Worm (Caenorhabditis elegans) whole organism, late embryonic: ENCODE results near the gene C16C8.12.

Source experiments
- K09A11.1 ChIP-seq: sonication (generic microtip); optimal IDR thresholded peaks from 2 replicates; lab custom pipeline; 2017; ENCODE audit warnings: antibody characterized with exemption, mild to moderate bottlenecking, missing genetic modification characterization, missing compliant biosample characterization; ENCODE audit not compliant: insufficient read depth
- ama-1 ChIP-seq: fragments of 150-350 bp; optimal IDR thresholded peaks from 2 replicates; lab custom pipeline; 2014
- ceh-19 ChIP-seq: fragments of 200-800 bp; sonication (Bioruptor generic); optimal IDR thresholded peaks from 2 replicates; lab custom pipeline; 2018; ENCODE audit warnings: mild to moderate bottlenecking, missing genetic modification characterization, missing compliant biosample characterization
- ceh-2 ChIP-seq: sonication (generic microtip); optimal IDR thresholded peaks from 2 replicates; lab custom pipeline; 2016; ENCODE audit warnings: missing genotype, missing genetic modification characterization, missing compliant biosample characterization
- ceh-24 ChIP-seq: sonication (generic microtip); optimal IDR thresholded peaks from 2 replicates; lab custom pipeline; 2016; ENCODE audit warnings: mild to moderate bottlenecking, missing genetic modification characterization, missing compliant biosample characterization
- ceh-30 ChIP-seq: fragments of 150-350 bp; optimal IDR thresholded peaks from 2 replicates; lab custom pipeline; 2014; ENCODE audit warnings: missing biosample characterization, missing genetic modification characterization
- ceh-31 ChIP-seq: sonication (generic microtip); optimal IDR thresholded peaks from 2 replicates; lab custom pipeline; 2016; ENCODE audit warnings: missing genetic modification characterization, missing compliant biosample characterization
- ceh-34 ChIP-seq: sonication (generic microtip); optimal IDR thresholded peaks from 2 replicates; lab custom pipeline; 2016; ENCODE audit warnings: mild to moderate bottlenecking, missing genetic modification characterization, missing compliant biosample characterization
- ceh-48 ChIP-seq: sonication (generic microtip); optimal IDR thresholded peaks from 2 replicates; lab custom pipeline; 2016; ENCODE audit warnings: missing genetic modification characterization, inconsistent platforms, missing compliant biosample characterization
- ceh-9 ChIP-seq: sonication (generic microtip); optimal IDR thresholded peaks from 2 replicates; lab custom pipeline; 2016; ENCODE audit warnings: mild to moderate bottlenecking, missing genetic modification characterization, inconsistent platforms, missing compliant biosample characterization
- dmd-4 ChIP-seq: sonication (generic microtip); optimal IDR thresholded peaks from 2 replicates; lab custom pipeline; 2016; ENCODE audit warnings: borderline replicate concordance, missing genetic modification characterization, missing compliant biosample characterization
- ets-4 ChIP-seq: sonication (generic microtip); optimal IDR thresholded peaks from 2 replicates; lab custom pipeline; 2016; ENCODE audit warnings: missing genetic modification characterization, missing compliant biosample characterization
- eyg-1 ChIP-seq: sonication (generic microtip); optimal IDR thresholded peaks from 2 replicates; lab custom pipeline; 2016; ENCODE audit warnings: missing genotype, missing genetic modification characterization, missing compliant biosample characterization
- fax-1 ChIP-seq: sonication (generic microtip); optimal IDR thresholded peaks from 2 replicates; lab custom pipeline; 2016; ENCODE audit warnings: missing genotype, missing genetic modification characterization, missing compliant biosample characterization
- fkh-6 ChIP-seq: sonication (generic microtip); optimal IDR thresholded peaks from 2 replicates; lab custom pipeline; 2016; ENCODE audit warnings: missing genetic modification characterization, missing compliant biosample characterization
- gmeb-2 ChIP-seq: sonication (generic microtip); optimal IDR thresholded peaks from 2 replicates; lab custom pipeline; 2016; ENCODE audit warnings: missing genetic modification characterization, inconsistent platforms, missing compliant biosample characterization
- hlh-15 ChIP-seq: sonication (generic microtip); optimal IDR thresholded peaks from 2 replicates; lab custom pipeline; 2016; ENCODE audit warnings: missing genetic modification characterization, missing compliant biosample characterization
- hlh-30 ChIP-seq: sonication (generic microtip); optimal IDR thresholded peaks from 2 replicates; lab custom pipeline; 2017; ENCODE audit warnings: antibody characterized with exemption, missing genetic modification characterization, missing compliant biosample characterization; ENCODE audit not compliant: insufficient read depth
- hlh-6 ChIP-seq: sonication (generic microtip); optimal IDR thresholded peaks from 2 replicates; lab custom pipeline; 2016; ENCODE audit warnings: missing genotype, missing genetic modification characterization, missing compliant biosample characterization
- hlh-8 ChIP-seq: sonication (generic microtip); optimal IDR thresholded peaks from 2 replicates; lab custom pipeline; 2016; ENCODE audit warnings: missing genotype, missing genetic modification characterization, missing compliant biosample characterization
- lim-6 ChIP-seq: sonication (generic microtip); optimal IDR thresholded peaks from 2 replicates; lab custom pipeline; 2016; ENCODE audit warnings: missing genetic modification characterization, missing compliant biosample characterization
- lin-11 ChIP-seq: fragments of 200-800 bp; sonication (Bioruptor generic); optimal IDR thresholded peaks from 2 replicates; lab custom pipeline; 2018; ENCODE audit warnings: mild to moderate bottlenecking, missing genetic modification characterization, missing compliant biosample characterization
- madf-2 ChIP-seq: sonication (generic microtip); optimal IDR thresholded peaks from 2 replicates; lab custom pipeline; 2017; ENCODE audit warnings: missing genetic modification characterization, missing compliant biosample characterization
- nfya-1 ChIP-seq: sonication (generic microtip); optimal IDR thresholded peaks from 2 replicates; lab custom pipeline; 2017; ENCODE audit warnings: missing genetic modification characterization, mild to moderate bottlenecking, missing compliant biosample characterization, antibody characterized with exemption, moderate library complexity
- npax-4 ChIP-seq: sonication (generic microtip); optimal IDR thresholded peaks from 2 replicates; lab custom pipeline; 2016; ENCODE audit warnings: missing genetic modification characterization, missing compliant biosample characterization
- odd-2 ChIP-seq: sonication (generic microtip); optimal IDR thresholded peaks from 2 replicates; lab custom pipeline; 2017; ENCODE audit warnings: antibody characterized with exemption, mild to moderate bottlenecking, missing genetic modification characterization, missing compliant biosample characterization
- pag-3 ChIP-seq: sonication (generic microtip); optimal IDR thresholded peaks from 2 replicates; lab custom pipeline; 2016; ENCODE audit warnings: missing compliant biosample characterization, missing genetic modification characterization, borderline replicate concordance
- pat-9 ChIP-seq: fragments of 200-800 bp; sonication (Bioruptor generic); optimal IDR thresholded peaks from 2 replicates; lab custom pipeline; 2018; ENCODE audit warnings: mild to moderate bottlenecking, missing genetic modification characterization, moderate library complexity, missing compliant biosample characterization
- ref-2 ChIP-seq: sonication (generic microtip); optimal IDR thresholded peaks from 2 replicates; lab custom pipeline; 2016; ENCODE audit warnings: missing genetic modification characterization, missing compliant biosample characterization
- sdc-2 ChIP-seq: sonication (generic microtip); optimal IDR thresholded peaks from 2 replicates; lab custom pipeline; 2016; ENCODE audit warnings: missing genotype, missing genetic modification characterization, missing compliant biosample characterization
- sox-4 ChIP-seq: sonication (generic microtip); optimal IDR thresholded peaks from 2 replicates; lab custom pipeline; 2017; ENCODE audit warnings: mild to moderate bottlenecking, missing genetic modification characterization, inconsistent platforms, missing compliant biosample characterization
- tbx-2 ChIP-seq: sonication (generic microtip); optimal IDR thresholded peaks from 2 replicates; lab custom pipeline; 2016; ENCODE audit warnings: missing genetic modification characterization, missing compliant biosample characterization
- ttx-3 ChIP-seq: sonication (generic microtip); optimal IDR thresholded peaks from 2 replicates; lab custom pipeline; 2016; ENCODE audit warnings: missing genetic modification reagents, missing genetic modification characterization, missing compliant biosample characterization
- unc-3 ChIP-seq, 2 experiments: fragments of 200-800 bp in 1 of 2; sonication (Bioruptor generic) in 1 of 2; sonication (generic microtip) in 1 of 2; conservative IDR thresholded peaks in 1 of 2; optimal IDR thresholded peaks in 1 of 2; 2 replicates each; pipeline versions ENCODE4 v1.3.6 to Lab custom; 2016 to 2022; ENCODE audit warnings: missing compliant biosample characterization in 2 of 2, missing genetic modification characterization in 2 of 2, missing genetic modification reagents in 1 of 2
- unc-42 ChIP-seq: sonication (generic microtip); optimal IDR thresholded peaks from 2 replicates; lab custom pipeline; 2016; ENCODE audit warnings: missing genotype, missing genetic modification characterization, missing compliant biosample characterization
- unc-55 ChIP-seq: sonication (generic microtip); optimal IDR thresholded peaks from 2 replicates; lab custom pipeline; 2017; ENCODE audit warnings: missing biosample characterization, missing genetic modification reagents, missing genetic modification characterization
- ztf-16 ChIP-seq: sonication (generic microtip); optimal IDR thresholded peaks from 2 replicates; lab custom pipeline; 2017; ENCODE audit warnings: missing genetic modification characterization, missing compliant biosample characterization

Gene C16C8.12

ce11 chrII:3416528-3416927, 36.0 kb upstream of the C16C8.12 start, which contains the start of gene nep-6:
nep-6 (plus strand) TSS chrII:3416828.
- TF ChIP-seq nfya-1 (tag; lab: Kevin White, UChicago) (no peak), ref-2 (tag; lab: Kevin White, UChicago) (no peak), dmd-4 (tag; lab: Kevin White, UChicago) (no peak), ceh-19 (no peak), tbx-2 (no peak), lim-6 (tag; lab: Kevin White, UChicago) (no peak), unc-55 (GFP tag; lab: Kevin White, UChicago) (no peak)
- TF ChIP-seq, all 69 proteins: peak for 0

ce11 chrII:3422938-3423337, 29.6 kb upstream of the C16C8.12 start:
- TF ChIP-seq eyg-1 (tag; lab: Kevin White, UChicago): no peak
- no peak for TF ChIP-seq fkh-6
- TF ChIP-seq hlh-8: no peak
- no peak for TF ChIP-seq hlh-15 (tag; lab: Kevin White, UChicago)
- TF ChIP-seq nfya-1 (tag; lab: Kevin White, UChicago): no peak

ce11 chrII:3425433-3425832, 27.1 kb upstream of the C16C8.12 start, which contains the start of gene nep-11:
nep-11 (minus strand) TSS chrII:3425533.
- TF ChIP-seq gmeb-2 (no peak), ztf-16 (tag; lab: Kevin White, UChicago) (no peak), ama-1 (lab: Kevin White, UChicago) (no peak), ceh-9 (tag; lab: Kevin White, UChicago) (no peak), fax-1 (tag; lab: Kevin White, UChicago) (no peak), ceh-34 (tag; lab: Kevin White, UChicago) (no peak), odd-2 (tag; lab: Kevin White, UChicago) (no peak), npax-4 (tag; lab: Kevin White, UChicago) (no peak), ceh-2 (tag; lab: Kevin White, UChicago) (no peak)

- TF ChIP-seq ceh-30 (tag; lab: Kevin White, UChicago) (no peak), ets-4 (no peak), hlh-30 (peak; percentile 28), unc-55 (GFP tag; lab: Kevin White, UChicago) (no peak), pag-3 (no peak), fkh-6 (no peak), madf-2 (tag; lab: Kevin White, UChicago) (no peak), nfya-1 (tag; lab: Kevin White, UChicago) (peak; percentile 8), ceh-48 (tag; lab: Kevin White, UChicago) (peak; percentile 85), ceh-31 (no peak), unc-42 (no peak), lin-11 (tag; lab: Kevin White, UChicago) (no peak), ttx-3 (tag; lab: Kevin White, UChicago) (no peak), ceh-19 (peak; percentile 49), unc-3 (GFP tag; conservative IDR thresholded peaks at IDR 0.05; lab: Robert Waterston, UW) (no peak), unc-3 (tag; optimal IDR thresholded peaks at IDR 0.05; lab: Kevin White, UChicago) (peak; percentile 11), hlh-6 (no peak), sox-4 (tag; lab: Kevin White, UChicago) (peak; percentile 17)
- TF ChIP-seq, all 69 proteins: peak for 6
Observed at ce11 chrII:3428158-3428704, 24.3 kb upstream of the C16C8.12 start.

- TF ChIP-seq unc-55 (GFP tag; lab: Kevin White, UChicago) (no peak), npax-4 (tag; lab: Kevin White, UChicago) (no peak), K09A11.1 (tag; lab: Kevin White, UChicago) (no peak), sdc-2 (no peak), pat-9 (tag; lab: Kevin White, UChicago) (no peak), ceh-24 (tag; lab: Kevin White, UChicago) (no peak)
Observed at ce11 chrII:3429400-3429799, 23.1 kb upstream of the C16C8.12 start, which contains the start of gene C16C8.18. C16C8.18 (plus strand) TSS chrII:3429700.
